Fruit fly (Drosophila melanogaster) whole organism, prepupa: ENCODE results near the gene Tlk.

ENCODE experiments used
- Blimp-1 ChIP-seq: fragments of 200-800 bp; sonication (Bioruptor generic); optimal IDR thresholded peaks from 3 replicates; lab custom pipeline; 2017; ENCODE audit warnings: missing biosample characterization, missing genetic modification characterization, mild to moderate bottlenecking, moderate library complexity, missing genetic modification reagents
- CG10631 ChIP-seq: fragments of 200-800 bp; sonication (Bioruptor generic); optimal IDR thresholded peaks from 2 replicates; lab custom pipeline; 2016; ENCODE audit warnings: missing biosample characterization, missing genetic modification characterization
- CG10669 ChIP-seq: fragments of 200-800 bp; sonication (Bioruptor generic); optimal IDR thresholded peaks from 3 replicates; lab custom pipeline; 2018; ENCODE audit warnings: missing biosample characterization, mild to moderate bottlenecking, missing genetic modification characterization, moderate library complexity
- CG11294 ChIP-seq: fragments of 200-800 bp; sonication (Bioruptor generic); IDR thresholded peaks from 2 replicates; pipeline ENCODE4 v1.3.6; 2022; ENCODE audit warnings: missing biosample characterization, missing genetic modification characterization
- CG11762 ChIP-seq: fragments of 200-800 bp; sonication (Bioruptor generic); optimal IDR thresholded peaks from 3 replicates; lab custom pipeline; 2016; ENCODE audit warnings: missing biosample characterization, missing genetic modification characterization; ENCODE audit not compliant: insufficient read depth
- CG11902 ChIP-seq: fragments of 200-800 bp; sonication (Bioruptor generic); optimal IDR thresholded peaks from 3 replicates; lab custom pipeline; 2016; ENCODE audit warnings: missing biosample characterization, missing genetic modification characterization
- CG15336 ChIP-seq: fragments of 200-800 bp; sonication (Bioruptor generic); IDR thresholded peaks from 2 replicates; pipeline ENCODE4 v1.3.6; 2022; ENCODE audit warnings: missing biosample characterization, missing genetic modification characterization
- CG16779 ChIP-seq: fragments of 200-800 bp; sonication (Bioruptor generic); optimal IDR thresholded peaks from 3 replicates; lab custom pipeline; 2017; ENCODE audit warnings: missing biosample characterization, mild to moderate bottlenecking, missing genetic modification characterization
- CG3032 ChIP-seq: fragments of 200-800 bp; optimal IDR thresholded peaks from 2 replicates; lab custom pipeline; 2019; ENCODE audit warnings: missing biosample characterization, mild to moderate bottlenecking, missing genetic modification characterization, moderate library complexity
- CG32006 ChIP-seq: fragments of 200-800 bp; sonication (Bioruptor generic); optimal IDR thresholded peaks from 3 replicates; lab custom pipeline; 2017; ENCODE audit warnings: missing biosample characterization, mild to moderate bottlenecking, missing genetic modification characterization
- CG34406 ChIP-seq: fragments of 200-800 bp; sonication (Bioruptor generic); optimal IDR thresholded peaks from 3 replicates; lab custom pipeline; 2016; ENCODE audit warnings: missing biosample characterization, missing genetic modification characterization
- CG6163 ChIP-seq: fragments of 200-800 bp; sonication (Bioruptor generic); IDR thresholded peaks from 3 replicates; pipeline ENCODE4 v1.3.6; 2022; ENCODE audit warnings: missing biosample characterization, missing genetic modification characterization
- CG6276 ChIP-seq: fragments of 200-800 bp; sonication (Bioruptor generic); optimal IDR thresholded peaks from 2 replicates; lab custom pipeline; 2017; ENCODE audit warnings: missing biosample characterization, mild to moderate bottlenecking, missing genetic modification characterization
- CG6792 ChIP-seq: fragments of 200-800 bp; sonication (Bioruptor generic); optimal IDR thresholded peaks from 3 replicates; lab custom pipeline; 2016; ENCODE audit warnings: missing biosample characterization, missing genetic modification characterization
- CG6808 ChIP-seq: fragments of 200-800 bp; sonication (Bioruptor generic); optimal IDR thresholded peaks from 3 replicates; lab custom pipeline; 2017; ENCODE audit warnings: missing biosample characterization, missing genetic modification characterization, mild to moderate bottlenecking, moderate library complexity, missing genetic modification reagents
- CG6854 ChIP-seq: fragments of 200-800 bp; sonication (Bioruptor generic); optimal IDR thresholded peaks from 2 replicates; lab custom pipeline; 2017; ENCODE audit warnings: missing biosample characterization, mild to moderate bottlenecking, missing genetic modification characterization
- CG8119 ChIP-seq: fragments of 200-800 bp; sonication (Bioruptor generic); IDR thresholded peaks from 3 replicates; pipeline ENCODE4 v1.3.6; 2022; ENCODE audit warnings: missing biosample characterization, missing genetic modification characterization
- CG8319 ChIP-seq: fragments of 200-800 bp; sonication (Bioruptor generic); optimal IDR thresholded peaks from 3 replicates; lab custom pipeline; 2016; ENCODE audit warnings: missing biosample characterization, missing genetic modification characterization
- CG8632 ChIP-seq: fragments of 200-800 bp; sonication (Bioruptor generic); optimal IDR thresholded peaks from 3 replicates; lab custom pipeline; 2016; ENCODE audit warnings: missing biosample characterization, missing genetic modification characterization
- Eip78C ChIP-seq: fragments of 200-800 bp; sonication (Bioruptor generic); peaks from one replicate; lab custom pipeline; 2016; ENCODE audit warnings: missing biosample characterization, missing genetic modification characterization
- Eip93F ChIP-seq: fragments of 200-800 bp; sonication (Bioruptor generic); optimal IDR thresholded peaks from 2 replicates; lab custom pipeline; 2016; ENCODE audit warnings: missing biosample characterization, mild to moderate bottlenecking, missing genetic modification characterization
- Ets21C ChIP-seq: fragments of 200-800 bp; sonication (Bioruptor generic); optimal IDR thresholded peaks from 3 replicates; lab custom pipeline; 2016; ENCODE audit warnings: missing biosample characterization, missing genetic modification characterization
- Ets96B ChIP-seq: fragments of 200-800 bp; optimal IDR thresholded peaks from 2 replicates; lab custom pipeline; 2019; ENCODE audit warnings: missing biosample characterization, mild to moderate bottlenecking, missing genetic modification characterization, moderate library complexity
- Gug ChIP-seq: fragments of 200-800 bp; sonication (Bioruptor generic); IDR thresholded peaks from 2 replicates; pipeline ENCODE4 v1.3.6; 2022; ENCODE audit warnings: missing biosample characterization, missing genetic modification characterization
- Hr38 ChIP-seq: sonication (Bioruptor generic); optimal IDR thresholded peaks from 2 replicates; lab custom pipeline; 2016; ENCODE audit warnings: missing biosample characterization, missing genetic modification characterization
- Hr39 ChIP-seq: fragments of 200-800 bp; sonication (Bioruptor generic); optimal IDR thresholded peaks from 2 replicates; lab custom pipeline; 2016; ENCODE audit warnings: missing biosample characterization, missing genetic modification characterization
- Hr4 ChIP-seq: fragments of 200-800 bp; sonication (Bioruptor generic); optimal IDR thresholded peaks from 3 replicates; lab custom pipeline; 2016; ENCODE audit warnings: missing biosample characterization, missing genetic modification characterization
- Lpt ChIP-seq: fragments of 200-800 bp; sonication (Bioruptor generic); optimal IDR thresholded peaks from 3 replicates; lab custom pipeline; 2016; ENCODE audit warnings: missing biosample characterization, missing genetic modification characterization
- Met ChIP-seq: fragments of 200-800 bp; sonication (Bioruptor generic); optimal IDR thresholded peaks from 3 replicates; lab custom pipeline; 2016; ENCODE audit warnings: missing biosample characterization, missing genetic modification characterization
- OdsH ChIP-seq: fragments of 200-800 bp; sonication (Bioruptor generic); optimal IDR thresholded peaks from 3 replicates; lab custom pipeline; 2016; ENCODE audit warnings: missing biosample characterization, missing genetic modification characterization
- Smox ChIP-seq: fragments of 200-800 bp; sonication (Bioruptor generic); optimal IDR thresholded peaks from 3 replicates; lab custom pipeline; 2016; ENCODE audit warnings: missing biosample characterization, missing genetic modification characterization
- Sox102F ChIP-seq: fragments of 200-800 bp; sonication (Bioruptor generic); optimal IDR thresholded peaks from 2 replicates; lab custom pipeline; 2016; ENCODE audit warnings: missing biosample characterization, mild to moderate bottlenecking, missing genetic modification characterization
- Sox14 ChIP-seq: fragments of 200-800 bp; sonication (Bioruptor generic); optimal IDR thresholded peaks from 3 replicates; lab custom pipeline; 2016; ENCODE audit warnings: missing biosample characterization, missing genetic modification characterization
- Sox15 ChIP-seq: fragments of 200-800 bp; sonication (Bioruptor generic); optimal IDR thresholded peaks from 3 replicates; lab custom pipeline; 2016; ENCODE audit warnings: missing biosample characterization, missing genetic modification characterization
- achi ChIP-seq: fragments of 200-800 bp; sonication (Bioruptor generic); optimal IDR thresholded peaks from 3 replicates; lab custom pipeline; 2016; ENCODE audit warnings: missing biosample characterization, missing genetic modification characterization
- cyc ChIP-seq: fragments of 200-800 bp; sonication (Bioruptor generic); optimal IDR thresholded peaks from 3 replicates; lab custom pipeline; 2016; ENCODE audit warnings: missing biosample characterization, missing genetic modification characterization
- dac ChIP-seq: fragments of 200-800 bp; sonication (Bioruptor generic); optimal IDR thresholded peaks from 2 replicates; lab custom pipeline; 2017; ENCODE audit warnings: missing biosample characterization, mild to moderate bottlenecking, missing genetic modification characterization
- esn ChIP-seq: fragments of 200-800 bp; sonication (Bioruptor generic); optimal IDR thresholded peaks from 2 replicates; lab custom pipeline; 2016; ENCODE audit warnings: missing biosample characterization, mild to moderate bottlenecking, missing genetic modification characterization, moderate library complexity
- fd59A ChIP-seq: fragments of 200-800 bp; sonication (Bioruptor generic); optimal IDR thresholded peaks from 2 replicates; lab custom pipeline; 2017; ENCODE audit warnings: missing biosample characterization, mild to moderate bottlenecking, missing genetic modification characterization, missing genetic modification reagents
- fd85E ChIP-seq: fragments of 200-800 bp; sonication (Bioruptor generic); optimal IDR thresholded peaks from 3 replicates; lab custom pipeline; 2016; ENCODE audit warnings: missing biosample characterization, missing genetic modification characterization
- fkh ChIP-seq: fragments of 200-800 bp; sonication (Bioruptor generic); optimal IDR thresholded peaks from 3 replicates; lab custom pipeline; 2017; ENCODE audit warnings: missing biosample characterization, mild to moderate bottlenecking, missing genetic modification characterization, moderate library complexity
- lz ChIP-seq: fragments of 200-800 bp; sonication (Bioruptor generic); optimal IDR thresholded peaks from 3 replicates; lab custom pipeline; 2016; ENCODE audit warnings: missing biosample characterization, missing genetic modification characterization
- pdm3 ChIP-seq: fragments of 200-800 bp; sonication (Bioruptor generic); optimal IDR thresholded peaks from 3 replicates; lab custom pipeline; 2016; ENCODE audit warnings: missing biosample characterization, missing genetic modification characterization
- salr ChIP-seq, 2 experiments: fragments of 200-800 bp; sonication (Bioruptor generic); optimal IDR thresholded peaks; 3 replicates each; lab custom pipeline; 2016 to 2018; ENCODE audit warnings: missing biosample characterization in 2 of 2, missing genetic modification characterization in 2 of 2, mild to moderate bottlenecking in 1 of 2
- ss ChIP-seq, 2 experiments: fragments of 200-800 bp; sonication (Bioruptor generic); optimal IDR thresholded peaks; 2 replicates in 1 of 2; 3 replicates in 1 of 2; lab custom pipeline; 2017 to 2018; ENCODE audit warnings: mild to moderate bottlenecking in 2 of 2, missing biosample characterization in 2 of 2, missing genetic modification characterization in 2 of 2, moderate library complexity in 1 of 2
- svp ChIP-seq: fragments of 200-800 bp; sonication (Bioruptor generic); peaks from one replicate; lab custom pipeline; 2016; ENCODE audit warnings: missing biosample characterization, missing genetic modification characterization
- topi ChIP-seq: fragments of 200-800 bp; sonication (Bioruptor generic); optimal IDR thresholded peaks from 3 replicates; lab custom pipeline; 2016; ENCODE audit warnings: missing biosample characterization, missing genetic modification characterization
- vri ChIP-seq: fragments of 200-800 bp; sonication (Bioruptor generic); optimal IDR thresholded peaks from 3 replicates; lab custom pipeline; 2016; ENCODE audit warnings: missing biosample characterization, mild to moderate bottlenecking, missing genetic modification characterization

Tlk gene

dm6 chrX:3747566-3747965, 27.8 kb downstream of the Tlk start:
- peak; percentile 38 for TF ChIP-seq Ets96B (tag; lab: Kevin White, UChicago)
- peak; percentile 27 for TF ChIP-seq CG32006 (GFP tag; lab: Kevin White, UChicago)
- TF ChIP-seq lz (GFP tag; lab: Kevin White, UChicago), result no peak
- TF ChIP-seq fd59A (GFP tag; lab: Kevin White, UChicago), result peak; percentile 32
- TF ChIP-seq CG3032 (tag; lab: Kevin White, UChicago), result peak; percentile 23
- TF ChIP-seq fkh (GFP tag; lab: Kevin White, UChicago), result no peak
- TF ChIP-seq CG10631 (GFP tag; lab: Kevin White, UChicago), result peak; percentile 34
- TF ChIP-seq CG10669 (GFP tag; lab: Kevin White, UChicago), result peak; percentile 41
- TF ChIP-seq Eip78C (GFP tag; lab: Kevin White, UChicago), result peak; percentile 36
- no peak for TF ChIP-seq Sox102F
- peak; percentile 13 for TF ChIP-seq OdsH (GFP tag; lab: Kevin White, UChicago)
- TF ChIP-seq salr (GFP tag; optimal IDR thresholded peaks at IDR 0.05; lab: Kevin White, UChicago), result peak in 1 of 2 experiments; percentile 11
- TF ChIP-seq achi (GFP tag; lab: Kevin White, UChicago), result peak; percentile 19

dm6 chrX:3748248-3748647, 28.4 kb downstream of the Tlk start:
- TF ChIP-seq Ets21C, result peak; percentile 67
- peak; percentile 96 for TF ChIP-seq CG6276 (GFP tag; lab: Kevin White, UChicago)
- TF ChIP-seq Lpt, result peak; percentile 75
- peak; percentile 84 for TF ChIP-seq Sox102F
- peak; percentile 98 for TF ChIP-seq Eip78C (GFP tag; lab: Kevin White, UChicago)
- peak; percentile 91 for TF ChIP-seq CG16779 (tag; lab: Kevin White, UChicago)
- peak; percentile 85 for TF ChIP-seq CG11762 (GFP tag; lab: Kevin White, UChicago)
- TF ChIP-seq Sox14 (GFP tag; lab: Kevin White, UChicago), result peak; percentile 85
- peak; percentile 91 for TF ChIP-seq topi
- peak; percentile 88 for TF ChIP-seq CG8632
- TF ChIP-seq Hr4, result peak; percentile 87
- peak; percentile 75 for TF ChIP-seq Hr39 (GFP tag; lab: Kevin White, UChicago)
- TF ChIP-seq Gug (GFP tag; lab: Robert Waterston, UW), result peak; percentile 83
- TF ChIP-seq CG10669 (GFP tag; lab: Kevin White, UChicago), result peak; percentile 94
- TF ChIP-seq Eip93F (GFP tag; lab: Kevin White, UChicago), result peak; percentile 69
- TF ChIP-seq fd59A (GFP tag; lab: Kevin White, UChicago), result peak; percentile 94
- peak; percentile 96 for TF ChIP-seq CG8119 (GFP tag; lab: Robert Waterston, UW)
- TF ChIP-seq Blimp-1 (GFP tag; lab: Kevin White, UChicago), result peak; percentile 64
- peak; percentile 78 for TF ChIP-seq CG11902 (GFP tag; lab: Kevin White, UChicago)
- peak; percentile 88 for TF ChIP-seq Smox (GFP tag; lab: Kevin White, UChicago)
- peak; percentile 94 for TF ChIP-seq CG6808 (GFP tag; lab: Kevin White, UChicago)
- peak; percentile 75 for TF ChIP-seq CG8319
- TF ChIP-seq CG6163 (GFP tag; lab: Robert Waterston, UW), result peak; percentile 86
- TF ChIP-seq CG6792 (GFP tag; lab: Kevin White, UChicago), result peak; percentile 89
- TF ChIP-seq CG6854, result peak; percentile 88
- peak; percentile 95 for TF ChIP-seq CG32006 (GFP tag; lab: Kevin White, UChicago)
- TF ChIP-seq fd85E (GFP tag; lab: Kevin White, UChicago), result peak; percentile 25
- peak; percentile 95 for TF ChIP-seq CG3032 (tag; lab: Kevin White, UChicago)
- peak; percentile 81 for TF ChIP-seq cyc
- TF ChIP-seq Met (GFP tag; lab: Kevin White, UChicago), result peak; percentile 89
- peak; percentile 82 for TF ChIP-seq Sox15 (GFP tag; lab: Kevin White, UChicago)
- TF ChIP-seq Hr38, result no peak
- peak; percentile 88 for TF ChIP-seq lz (GFP tag; lab: Kevin White, UChicago)
- TF ChIP-seq CG11294 (GFP tag; lab: Robert Waterston, UW), result peak; percentile 83
- TF ChIP-seq salr (GFP tag; optimal IDR thresholded peaks at IDR 0.05; lab: Kevin White, UChicago), result peak; percentile 75 to 90
- TF ChIP-seq esn (GFP tag; lab: Kevin White, UChicago), result peak; percentile 90
- peak; percentile 89 for TF ChIP-seq achi (GFP tag; lab: Kevin White, UChicago)
- peak; percentile 88 for TF ChIP-seq pdm3 (GFP tag; lab: Kevin White, UChicago)
- peak; percentile 90 to 95 for TF ChIP-seq ss (GFP tag; optimal IDR thresholded peaks at IDR 0.05; lab: Kevin White, UChicago)
- TF ChIP-seq dac (GFP tag; lab: Kevin White, UChicago), result peak; percentile 83
- TF ChIP-seq vri (GFP tag; lab: Kevin White, UChicago), result peak; percentile 70
- TF ChIP-seq CG34406, result peak; percentile 89
- peak; percentile 94 for TF ChIP-seq svp
- peak; percentile 96 for TF ChIP-seq CG15336
- TF ChIP-seq CG10631 (GFP tag; lab: Kevin White, UChicago), result peak; percentile 92
